Fruit fly (Drosophila melanogaster) whole organism, prepupa: ENCODE results near the gene eater.

Experiments used
- Blimp-1 ChIP-seq: fragments of 200-800 bp; sonication (Bioruptor generic); optimal IDR thresholded peaks from 3 replicates; lab custom pipeline; 2017; ENCODE audit warnings: missing biosample characterization, missing genetic modification characterization, mild to moderate bottlenecking, moderate library complexity, missing genetic modification reagents
- CG10631 ChIP-seq: fragments of 200-800 bp; sonication (Bioruptor generic); optimal IDR thresholded peaks from 2 replicates; lab custom pipeline; 2016; ENCODE audit warnings: missing biosample characterization, missing genetic modification characterization
- CG10669 ChIP-seq: fragments of 200-800 bp; sonication (Bioruptor generic); optimal IDR thresholded peaks from 3 replicates; lab custom pipeline; 2018; ENCODE audit warnings: missing biosample characterization, mild to moderate bottlenecking, missing genetic modification characterization, moderate library complexity
- CG11762 ChIP-seq: fragments of 200-800 bp; sonication (Bioruptor generic); optimal IDR thresholded peaks from 3 replicates; lab custom pipeline; 2016; ENCODE audit warnings: missing biosample characterization, missing genetic modification characterization; ENCODE audit not compliant: insufficient read depth
- CG11902 ChIP-seq: fragments of 200-800 bp; sonication (Bioruptor generic); optimal IDR thresholded peaks from 3 replicates; lab custom pipeline; 2016; ENCODE audit warnings: missing biosample characterization, missing genetic modification characterization
- CG15336 ChIP-seq: fragments of 200-800 bp; sonication (Bioruptor generic); IDR thresholded peaks from 2 replicates; pipeline ENCODE4 v1.3.6; 2022; ENCODE audit warnings: missing biosample characterization, missing genetic modification characterization
- CG1621 ChIP-seq: fragments of 200-800 bp; sonication (Bioruptor generic); optimal IDR thresholded peaks from 3 replicates; lab custom pipeline; 2018; ENCODE audit warnings: missing biosample characterization, mild to moderate bottlenecking, missing genetic modification characterization
- CG16779 ChIP-seq: fragments of 200-800 bp; sonication (Bioruptor generic); optimal IDR thresholded peaks from 3 replicates; lab custom pipeline; 2017; ENCODE audit warnings: missing biosample characterization, mild to moderate bottlenecking, missing genetic modification characterization
- CG3032 ChIP-seq: fragments of 200-800 bp; optimal IDR thresholded peaks from 2 replicates; lab custom pipeline; 2019; ENCODE audit warnings: missing biosample characterization, mild to moderate bottlenecking, missing genetic modification characterization, moderate library complexity
- CG31627 ChIP-seq: fragments of 200-800 bp; sonication (Bioruptor generic); optimal IDR thresholded peaks from 3 replicates; lab custom pipeline; 2016; ENCODE audit warnings: missing biosample characterization, missing genetic modification characterization
- CG34406 ChIP-seq: fragments of 200-800 bp; sonication (Bioruptor generic); optimal IDR thresholded peaks from 3 replicates; lab custom pipeline; 2016; ENCODE audit warnings: missing biosample characterization, missing genetic modification characterization
- CG3919 ChIP-seq: fragments of 200-800 bp; sonication (Bioruptor generic); optimal IDR thresholded peaks from 3 replicates; lab custom pipeline; 2016; ENCODE audit warnings: missing biosample characterization, missing genetic modification characterization
- CG6163 ChIP-seq: fragments of 200-800 bp; sonication (Bioruptor generic); IDR thresholded peaks from 3 replicates; pipeline ENCODE4 v1.3.6; 2022; ENCODE audit warnings: missing biosample characterization, missing genetic modification characterization
- CG6276 ChIP-seq: fragments of 200-800 bp; sonication (Bioruptor generic); optimal IDR thresholded peaks from 2 replicates; lab custom pipeline; 2017; ENCODE audit warnings: missing biosample characterization, mild to moderate bottlenecking, missing genetic modification characterization
- CG6792 ChIP-seq: fragments of 200-800 bp; sonication (Bioruptor generic); optimal IDR thresholded peaks from 3 replicates; lab custom pipeline; 2016; ENCODE audit warnings: missing biosample characterization, missing genetic modification characterization
- CG6854 ChIP-seq: fragments of 200-800 bp; sonication (Bioruptor generic); optimal IDR thresholded peaks from 2 replicates; lab custom pipeline; 2017; ENCODE audit warnings: missing biosample characterization, mild to moderate bottlenecking, missing genetic modification characterization
- CG8119 ChIP-seq: fragments of 200-800 bp; sonication (Bioruptor generic); IDR thresholded peaks from 3 replicates; pipeline ENCODE4 v1.3.6; 2022; ENCODE audit warnings: missing biosample characterization, missing genetic modification characterization
- CG8319 ChIP-seq: fragments of 200-800 bp; sonication (Bioruptor generic); optimal IDR thresholded peaks from 3 replicates; lab custom pipeline; 2016; ENCODE audit warnings: missing biosample characterization, missing genetic modification characterization
- CG8632 ChIP-seq: fragments of 200-800 bp; sonication (Bioruptor generic); optimal IDR thresholded peaks from 3 replicates; lab custom pipeline; 2016; ENCODE audit warnings: missing biosample characterization, missing genetic modification characterization
- CG9139 ChIP-seq: fragments of 200-800 bp; sonication (Bioruptor generic); optimal IDR thresholded peaks from 3 replicates; lab custom pipeline; 2017; ENCODE audit warnings: missing biosample characterization, mild to moderate bottlenecking, missing genetic modification characterization
- Eip75B ChIP-seq: fragments of 200-800 bp; sonication (Bioruptor generic); optimal IDR thresholded peaks from 3 replicates; lab custom pipeline; 2016; ENCODE audit warnings: missing biosample characterization, missing genetic modification characterization
- Eip78C ChIP-seq: fragments of 200-800 bp; sonication (Bioruptor generic); peaks from one replicate; lab custom pipeline; 2016; ENCODE audit warnings: missing biosample characterization, missing genetic modification characterization
- Ets21C ChIP-seq: fragments of 200-800 bp; sonication (Bioruptor generic); optimal IDR thresholded peaks from 3 replicates; lab custom pipeline; 2016; ENCODE audit warnings: missing biosample characterization, missing genetic modification characterization
- Ets96B ChIP-seq: fragments of 200-800 bp; optimal IDR thresholded peaks from 2 replicates; lab custom pipeline; 2019; ENCODE audit warnings: missing biosample characterization, mild to moderate bottlenecking, missing genetic modification characterization, moderate library complexity
- Hr39 ChIP-seq: fragments of 200-800 bp; sonication (Bioruptor generic); optimal IDR thresholded peaks from 2 replicates; lab custom pipeline; 2016; ENCODE audit warnings: missing biosample characterization, missing genetic modification characterization
- Lpt ChIP-seq: fragments of 200-800 bp; sonication (Bioruptor generic); optimal IDR thresholded peaks from 3 replicates; lab custom pipeline; 2016; ENCODE audit warnings: missing biosample characterization, missing genetic modification characterization
- Met ChIP-seq: fragments of 200-800 bp; sonication (Bioruptor generic); optimal IDR thresholded peaks from 3 replicates; lab custom pipeline; 2016; ENCODE audit warnings: missing biosample characterization, missing genetic modification characterization
- Sox14 ChIP-seq: fragments of 200-800 bp; sonication (Bioruptor generic); optimal IDR thresholded peaks from 3 replicates; lab custom pipeline; 2016; ENCODE audit warnings: missing biosample characterization, missing genetic modification characterization
- Sox15 ChIP-seq: fragments of 200-800 bp; sonication (Bioruptor generic); optimal IDR thresholded peaks from 3 replicates; lab custom pipeline; 2016; ENCODE audit warnings: missing biosample characterization, missing genetic modification characterization
- achi ChIP-seq: fragments of 200-800 bp; sonication (Bioruptor generic); optimal IDR thresholded peaks from 3 replicates; lab custom pipeline; 2016; ENCODE audit warnings: missing biosample characterization, missing genetic modification characterization
- acj6 ChIP-seq: fragments of 200-800 bp; sonication (Bioruptor generic); optimal IDR thresholded peaks from 3 replicates; lab custom pipeline; 2016; ENCODE audit warnings: missing biosample characterization, missing genetic modification characterization
- cyc ChIP-seq: fragments of 200-800 bp; sonication (Bioruptor generic); optimal IDR thresholded peaks from 3 replicates; lab custom pipeline; 2016; ENCODE audit warnings: missing biosample characterization, missing genetic modification characterization
- dsx ChIP-seq: fragments of 200-800 bp; optimal IDR thresholded peaks from 3 replicates; lab custom pipeline; 2019; ENCODE audit warnings: missing biosample characterization, mild to moderate bottlenecking, missing genetic modification characterization, moderate library complexity; ENCODE audit not compliant: poor library complexity, severe bottlenecking
- eg ChIP-seq: fragments of 200-800 bp; sonication (Bioruptor generic); IDR thresholded peaks from 3 replicates; pipeline ENCODE4 v1.3.6; 2022; ENCODE audit warnings: missing biosample characterization, missing genetic modification characterization
- fd59A ChIP-seq: fragments of 200-800 bp; sonication (Bioruptor generic); optimal IDR thresholded peaks from 2 replicates; lab custom pipeline; 2017; ENCODE audit warnings: missing biosample characterization, mild to moderate bottlenecking, missing genetic modification characterization, missing genetic modification reagents
- lz ChIP-seq: fragments of 200-800 bp; sonication (Bioruptor generic); optimal IDR thresholded peaks from 3 replicates; lab custom pipeline; 2016; ENCODE audit warnings: missing biosample characterization, missing genetic modification characterization
- net ChIP-seq: fragments of 200-800 bp; sonication (Bioruptor generic); optimal IDR thresholded peaks from 3 replicates; lab custom pipeline; 2016; ENCODE audit warnings: missing biosample characterization, missing genetic modification characterization
- spab ChIP-seq: fragments of 200-800 bp; sonication (Bioruptor generic); optimal IDR thresholded peaks from 2 replicates; lab custom pipeline; 2017; ENCODE audit warnings: missing biosample characterization, mild to moderate bottlenecking, missing genetic modification characterization, missing genetic modification reagents
- ss ChIP-seq, 2 experiments: fragments of 200-800 bp; sonication (Bioruptor generic); optimal IDR thresholded peaks; 2 replicates in 1 of 2; 3 replicates in 1 of 2; lab custom pipeline; 2017 to 2018; ENCODE audit warnings: mild to moderate bottlenecking in 2 of 2, missing biosample characterization in 2 of 2, missing genetic modification characterization in 2 of 2, moderate library complexity in 1 of 2
- svp ChIP-seq: fragments of 200-800 bp; sonication (Bioruptor generic); peaks from one replicate; lab custom pipeline; 2016; ENCODE audit warnings: missing biosample characterization, missing genetic modification characterization
- topi ChIP-seq: fragments of 200-800 bp; sonication (Bioruptor generic); optimal IDR thresholded peaks from 3 replicates; lab custom pipeline; 2016; ENCODE audit warnings: missing biosample characterization, missing genetic modification characterization

eater gene

dm6 chr3R:27092263-27092662 lies 7.2 kb downstream of the eater start (continued):
- TF ChIP-seq svp (peak; percentile 68), Ets21C (peak; percentile 5), CG3032 (tag; lab: Kevin White, UChicago) (peak; percentile 31), CG15336 (GFP tag; lab: Robert Waterston, UW) (peak; percentile 22; the same call in 1 of the 2 replicates), CG6854 (no peak), CG8319 (GFP tag; lab: Kevin White, UChicago) (no peak), Sox15 (GFP tag; lab: Kevin White, UChicago) (no peak), CG9139 (GFP tag; lab: Kevin White, UChicago) (no peak), Hr39 (GFP tag; lab: Kevin White, UChicago) (peak; percentile 17), Lpt (GFP tag; lab: Kevin White, UChicago) (no peak), eg (GFP tag; lab: Robert Waterston, UW) (peak; percentile 53; the same call in 2 of the 3 replicates), Sox14 (GFP tag; lab: Kevin White, UChicago) (peak; percentile 27), CG11902 (GFP tag; lab: Kevin White, UChicago) (peak; percentile 12), CG10669 (peak; percentile 35), CG1621 (tag; lab: Kevin White, UChicago) (peak; percentile 22)

- TF ChIP-seq CG34406 (GFP tag; lab: Kevin White, UChicago) (no peak), CG6163 (GFP tag; lab: Robert Waterston, UW) (peak; percentile 54; the same call in 2 of the 3 replicates), eg (GFP tag; lab: Robert Waterston, UW) (0 out of 3 replicates have a peak, but pooled peaks have one; percentile 21), CG16779 (tag; lab: Kevin White, UChicago) (no peak), Blimp-1 (GFP tag; lab: Kevin White, UChicago) (peak; percentile 84), ss (GFP tag; optimal IDR thresholded peaks at IDR 0.05; lab: Kevin White, UChicago) (peak in 1 of 2 experiments; percentile 43), Eip75B (GFP tag; lab: Kevin White, UChicago) (peak; percentile 42), Lpt (GFP tag; lab: Kevin White, UChicago) (peak; percentile 25), Eip78C (GFP tag; lab: Kevin White, UChicago) (peak; percentile 18)
These were observed 8.4 kb downstream of the eater start, which contains the start of gene Cpr97Eb for dm6 chr3R:27091106-27091505. Cpr97Eb (minus strand) TSS chr3R:27091130.

- TF ChIP-seq CG3919 (GFP tag; lab: Kevin White, UChicago) (no peak), cyc (GFP tag; lab: Kevin White, UChicago) (no peak), CG1621 (tag; lab: Kevin White, UChicago) (peak; percentile 76), ss (GFP tag; optimal IDR thresholded peaks at IDR 0.05; lab: Kevin White, UChicago) (peak; percentile 0 to 18), Eip78C (GFP tag; lab: Kevin White, UChicago) (peak; percentile 18)
These were observed 11.9 kb downstream of the eater start, which contains the start of gene Cpr97Ea for dm6 chr3R:27087549-27087948. Cpr97Ea (minus strand) TSS chr3R:27087778.

- TF ChIP-seq CG6854 (no peak), CG8319 (GFP tag; lab: Kevin White, UChicago) (peak; percentile 4), topi (GFP tag; lab: Kevin White, UChicago) (peak; percentile 19), Eip78C (GFP tag; lab: Kevin White, UChicago) (peak; percentile 92), Lpt (GFP tag; lab: Kevin White, UChicago) (peak; percentile 9), lz (no peak), Met (peak; percentile 14), Ets21C (no peak), Ets96B (tag; lab: Kevin White, UChicago) (peak; percentile 64), spab (GFP tag; lab: Kevin White, UChicago) (peak; percentile 45), CG11762 (peak; percentile 1), CG8632 (GFP tag; lab: Kevin White, UChicago) (no peak), CG6276 (GFP tag; lab: Kevin White, UChicago) (peak; percentile 8), ss (GFP tag; optimal IDR thresholded peaks at IDR 0.05; lab: Kevin White, UChicago) (peak; percentile 68 to 74), cyc (GFP tag; lab: Kevin White, UChicago) (no peak), CG8119 (GFP tag; lab: Robert Waterston, UW) (no peak), Eip75B (GFP tag; lab: Kevin White, UChicago) (peak; percentile 59), dsx (GFP tag; lab: Kevin White, UChicago) (peak; percentile 66), CG9139 (GFP tag; lab: Kevin White, UChicago) (peak; percentile 28), CG15336 (GFP tag; lab: Robert Waterston, UW) (peak; percentile 17; the same call in 1 of the 2 replicates), CG6163 (GFP tag; lab: Robert Waterston, UW) (peak; percentile 78), fd59A (GFP tag; lab: Kevin White, UChicago) (no peak), Hr39 (GFP tag; lab: Kevin White, UChicago) (no peak), CG10669 (no peak), CG31627 (GFP tag; lab: Kevin White, UChicago) (no peak), net (peak; percentile 22), CG10631 (GFP tag; lab: Kevin White, UChicago) (peak; percentile 21), achi (GFP tag; lab: Kevin White, UChicago) (peak; percentile 53), CG6792 (GFP tag; lab: Kevin White, UChicago) (peak; percentile 16), acj6 (GFP tag; lab: Kevin White, UChicago) (no peak), CG3919 (GFP tag; lab: Kevin White, UChicago) (peak; percentile 49), Blimp-1 (GFP tag; lab: Kevin White, UChicago) (peak; percentile 1), eg (GFP tag; lab: Robert Waterston, UW) (peak; percentile 73)
These were observed 14.9 kb downstream of the eater start for dm6 chr3R:27084528-27085052.
